Worm (Caenorhabditis elegans): ENCODE measurements around the gene K07E3.1.

ce11 chrX:8155969-8156368, 45.7 kb downstream of the K07E3.1 start:
- TF ChIP-seq ztf-4 (tag; optimal IDR thresholded peaks at IDR 0.05) (no peak), elt-3 (tag; optimal IDR thresholded peaks at IDR 0.05) (no peak), ztf-11 (tag; optimal IDR thresholded peaks at IDR 0.05) (no peak), lin-13 (GFP tag; optimal IDR thresholded peaks at IDR 0.05) (no peak), nhr-12 (tag; optimal IDR thresholded peaks at IDR 0.05) (no peak), unc-62 (GFP tag; optimal IDR thresholded peaks at IDR 0.05) (no peak), snpc-4 (tag; optimal IDR thresholded peaks at IDR 0.05) (no peak), zag-1 (tag; optimal IDR thresholded peaks at IDR 0.05) (no peak)

Data from whole organism, L2 larva.